Fruit fly (Drosophila melanogaster): Measurements from ENCODE around the gene Gip.

Gene Gip

dm6 chrX:10318416-10318961 lies 11.2 kb downstream of the Gip start:
- TF ChIP-seq insv (optimal IDR thresholded peaks at IDR 0.05): no peak

- TF ChIP-seq h (optimal IDR thresholded peaks at IDR 0.05) (no peak), Sin3A (optimal IDR thresholded peaks at IDR 0.05) (no peak), psq (optimal IDR thresholded peaks at IDR 0.05) (no peak)
Measured at dm6 chrX:10308996-10309395, 20.7 kb downstream of the Gip start.

- no peak for TF ChIP-seq Sin3A (optimal IDR thresholded peaks at IDR 0.05)
- no peak for TF ChIP-seq Myc (optimal IDR thresholded peaks at IDR 0.05)
- no peak for TF ChIP-seq ttk (optimal IDR thresholded peaks at IDR 0.05)
- TF ChIP-seq h (optimal IDR thresholded peaks at IDR 0.05): no peak
- no peak for TF ChIP-seq psq (optimal IDR thresholded peaks at IDR 0.05)
- TF ChIP-seq insv (optimal IDR thresholded peaks at IDR 0.05): no peak
Measured at dm6 chrX:10307955-10308354, 21.7 kb downstream of the Gip start.

dm6 chrX:10300140-10300539 lies 29.5 kb downstream of the Gip start:
- TF ChIP-seq Myc (optimal IDR thresholded peaks at IDR 0.05): no peak
- no peak for TF ChIP-seq psq (optimal IDR thresholded peaks at IDR 0.05)
- TF ChIP-seq h (optimal IDR thresholded peaks at IDR 0.05): no peak
- TF ChIP-seq ttk (optimal IDR thresholded peaks at IDR 0.05): no peak
- TF ChIP-seq Sin3A (optimal IDR thresholded peaks at IDR 0.05): no peak
- TF ChIP-seq insv (optimal IDR thresholded peaks at IDR 0.05): no peak

DNA sequence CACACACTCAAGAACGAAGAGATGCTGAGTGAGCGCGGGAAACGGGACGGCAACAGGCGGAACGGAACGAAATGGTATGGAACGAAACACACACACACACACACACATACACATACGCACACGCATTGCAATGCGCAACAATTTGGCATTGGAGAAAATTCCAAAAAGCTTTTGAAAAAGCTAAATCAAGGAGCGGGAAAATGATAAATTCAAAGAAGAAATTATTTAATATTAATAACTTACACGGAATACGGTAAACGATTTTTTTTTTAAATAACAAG lies 39.0 kb downstream of the Gip start:
- no peak for TF ChIP-seq Sin3A (optimal IDR thresholded peaks at IDR 0.05)

DNA sequence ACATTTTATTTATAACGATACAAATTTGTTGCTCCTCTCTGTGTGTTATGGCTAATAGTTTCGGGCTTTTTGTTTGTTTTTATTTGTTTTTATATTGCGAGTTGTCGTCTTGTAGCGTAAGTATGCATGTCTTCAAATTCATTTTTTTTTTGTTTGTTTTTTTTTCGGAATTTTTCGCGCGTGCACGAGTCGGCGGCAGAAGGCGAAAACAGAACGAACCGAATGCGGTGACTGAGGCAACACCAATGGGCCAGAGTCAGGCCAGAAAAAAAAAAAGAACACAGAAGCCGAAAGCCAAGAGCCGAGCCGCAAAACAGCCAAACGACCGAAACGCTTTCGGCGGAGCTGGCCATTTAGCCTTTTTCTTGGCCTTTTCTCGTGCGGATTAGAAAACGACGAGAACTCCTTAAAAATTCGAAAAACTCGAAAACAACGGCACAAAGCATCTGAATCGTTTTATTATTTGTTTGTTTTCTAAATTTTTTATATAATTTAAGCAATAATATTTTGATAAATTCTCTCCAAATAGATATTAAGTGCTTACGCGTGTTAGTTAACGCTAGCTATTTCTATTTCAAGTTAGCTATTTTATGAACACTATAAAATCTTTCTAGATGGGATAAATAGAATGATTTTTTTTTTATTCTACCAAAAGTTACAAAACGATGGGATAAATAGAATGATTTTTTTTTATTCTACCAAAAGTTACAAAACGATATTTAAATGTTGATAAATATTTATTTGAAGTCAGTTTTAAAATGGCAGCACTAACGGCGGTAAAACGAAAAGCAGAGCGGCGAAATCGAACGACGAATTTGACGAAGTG lies 39.5 kb downstream of the Gip start:
- TF ChIP-seq Myc (optimal IDR thresholded peaks at IDR 0.05) (no peak), h (optimal IDR thresholded peaks at IDR 0.05) (no peak), ttk (optimal IDR thresholded peaks at IDR 0.05) (no peak)

Data from Kc167 (cell line).